Worm (Caenorhabditis elegans) whole organism, L1 larva: Measurements from ENCODE around the gene D2096.9.

Experiments used
- fkh-10 ChIP-seq: sonication (generic microtip); optimal IDR thresholded peaks from 2 replicates; lab custom pipeline; 2017; ENCODE audit warnings: missing biosample characterization, missing genetic modification reagents, missing genetic modification characterization
- pqm-1 ChIP-seq: sonication (generic microtip); optimal IDR thresholded peaks from 3 replicates; lab custom pipeline; 2017; ENCODE audit warnings: missing biosample characterization, missing genetic modification characterization

- TF ChIP-seq fkh-10 (GFP tag; lab: Kevin White, UChicago) (no peak), pqm-1 (tag; lab: Kevin White, UChicago) (no peak)
These were observed 15.2 kb upstream of the D2096.9 start for ce11 chrIV:8397814-8398213.
